Worm (Caenorhabditis elegans) whole organism, late embryonic: ENCODE measurements around the gene drd-1.

Experiments
- K02D7.2 ChIP-seq: sonication (generic microtip); optimal IDR thresholded peaks from 2 replicates; lab custom pipeline; 2017; ENCODE audit warnings: mild to moderate bottlenecking, missing genetic modification characterization, missing compliant biosample characterization
- K09A11.1 ChIP-seq: sonication (generic microtip); optimal IDR thresholded peaks from 2 replicates; lab custom pipeline; 2017; ENCODE audit warnings: antibody characterized with exemption, mild to moderate bottlenecking, missing genetic modification characterization, missing compliant biosample characterization; ENCODE audit not compliant: insufficient read depth
- T23F11.4 ChIP-seq: fragments of 200-800 bp; sonication (Bioruptor generic); optimal IDR thresholded peaks from 2 replicates; lab custom pipeline; 2018; ENCODE audit warnings: mild to moderate bottlenecking, missing genetic modification characterization, missing compliant biosample characterization
- Y22D7AL.16 ChIP-seq: sonication (generic microtip); optimal IDR thresholded peaks from 2 replicates; lab custom pipeline; 2016; ENCODE audit warnings: missing genetic modification characterization, missing compliant biosample characterization
- ahr-1 ChIP-seq: sonication (generic microtip); optimal IDR thresholded peaks from 2 replicates; lab custom pipeline; 2016; ENCODE audit warnings: missing genetic modification characterization, missing compliant biosample characterization
- ceh-19 ChIP-seq: fragments of 200-800 bp; sonication (Bioruptor generic); optimal IDR thresholded peaks from 2 replicates; lab custom pipeline; 2018; ENCODE audit warnings: mild to moderate bottlenecking, missing genetic modification characterization, missing compliant biosample characterization
- ceh-22 ChIP-seq: sonication (generic microtip); optimal IDR thresholded peaks from 2 replicates; lab custom pipeline; 2017; ENCODE audit warnings: missing biosample characterization, missing genetic modification characterization
- ceh-24 ChIP-seq: sonication (generic microtip); optimal IDR thresholded peaks from 2 replicates; lab custom pipeline; 2016; ENCODE audit warnings: mild to moderate bottlenecking, missing genetic modification characterization, missing compliant biosample characterization
- ceh-30 ChIP-seq: fragments of 150-350 bp; optimal IDR thresholded peaks from 2 replicates; lab custom pipeline; 2014; ENCODE audit warnings: missing biosample characterization, missing genetic modification characterization
- ceh-31 ChIP-seq: sonication (generic microtip); optimal IDR thresholded peaks from 2 replicates; lab custom pipeline; 2016; ENCODE audit warnings: missing genetic modification characterization, missing compliant biosample characterization
- ceh-34 ChIP-seq: sonication (generic microtip); optimal IDR thresholded peaks from 2 replicates; lab custom pipeline; 2016; ENCODE audit warnings: mild to moderate bottlenecking, missing genetic modification characterization, missing compliant biosample characterization
- ceh-6 ChIP-seq: fragments of 200-800 bp; sonication (Bioruptor generic); optimal IDR thresholded peaks from 2 replicates; lab custom pipeline; 2018; ENCODE audit warnings: mild to moderate bottlenecking, missing genetic modification characterization, missing compliant biosample characterization
- ceh-9 ChIP-seq: sonication (generic microtip); optimal IDR thresholded peaks from 2 replicates; lab custom pipeline; 2016; ENCODE audit warnings: mild to moderate bottlenecking, missing genetic modification characterization, inconsistent platforms, missing compliant biosample characterization
- ets-4 ChIP-seq: sonication (generic microtip); optimal IDR thresholded peaks from 2 replicates; lab custom pipeline; 2016; ENCODE audit warnings: missing genetic modification characterization, missing compliant biosample characterization
- fax-1 ChIP-seq: sonication (generic microtip); optimal IDR thresholded peaks from 2 replicates; lab custom pipeline; 2016; ENCODE audit warnings: missing genotype, missing genetic modification characterization, missing compliant biosample characterization
- fkh-10 ChIP-seq: fragments of 150-350 bp; optimal IDR thresholded peaks from 2 replicates; lab custom pipeline; 2014; ENCODE audit warnings: missing biosample characterization, missing genetic modification reagents, missing genetic modification characterization
- gmeb-2 ChIP-seq: sonication (generic microtip); optimal IDR thresholded peaks from 2 replicates; lab custom pipeline; 2016; ENCODE audit warnings: missing genetic modification characterization, inconsistent platforms, missing compliant biosample characterization
- hlh-13 ChIP-seq: fragments of 200-800 bp; sonication (Bioruptor generic); optimal IDR thresholded peaks from 2 replicates; lab custom pipeline; 2018; ENCODE audit warnings: mild to moderate bottlenecking, missing genetic modification characterization, missing compliant biosample characterization
- lim-6 ChIP-seq: sonication (generic microtip); optimal IDR thresholded peaks from 2 replicates; lab custom pipeline; 2016; ENCODE audit warnings: missing genetic modification characterization, missing compliant biosample characterization
- lin-11 ChIP-seq: fragments of 200-800 bp; sonication (Bioruptor generic); optimal IDR thresholded peaks from 2 replicates; lab custom pipeline; 2018; ENCODE audit warnings: mild to moderate bottlenecking, missing genetic modification characterization, missing compliant biosample characterization
- mec-3 ChIP-seq: sonication (generic microtip); optimal IDR thresholded peaks from 2 replicates; lab custom pipeline; 2016; ENCODE audit warnings: borderline replicate concordance, missing genetic modification characterization, missing compliant biosample characterization
- nfya-1 ChIP-seq: sonication (generic microtip); optimal IDR thresholded peaks from 2 replicates; lab custom pipeline; 2017; ENCODE audit warnings: missing genetic modification characterization, mild to moderate bottlenecking, missing compliant biosample characterization, antibody characterized with exemption, moderate library complexity
- nhr-232 ChIP-seq: sonication (generic microtip); optimal IDR thresholded peaks from 2 replicates; lab custom pipeline; 2016; ENCODE audit warnings: missing genetic modification characterization, missing compliant biosample characterization
- npax-4 ChIP-seq: sonication (generic microtip); optimal IDR thresholded peaks from 2 replicates; lab custom pipeline; 2016; ENCODE audit warnings: missing genetic modification characterization, missing compliant biosample characterization
- odd-2 ChIP-seq: sonication (generic microtip); optimal IDR thresholded peaks from 2 replicates; lab custom pipeline; 2017; ENCODE audit warnings: antibody characterized with exemption, mild to moderate bottlenecking, missing genetic modification characterization, missing compliant biosample characterization
- pag-3 ChIP-seq: sonication (generic microtip); optimal IDR thresholded peaks from 2 replicates; lab custom pipeline; 2016; ENCODE audit warnings: missing compliant biosample characterization, missing genetic modification characterization, borderline replicate concordance
- pros-1 ChIP-seq: fragments of 150-350 bp; optimal IDR thresholded peaks from 2 replicates; lab custom pipeline; 2014; ENCODE audit warnings: missing biosample characterization, missing genetic modification reagents, missing genetic modification characterization
- sox-2 ChIP-seq: fragments of 200-800 bp; sonication (Bioruptor generic); IDR thresholded peaks from 2 replicates; pipeline ENCODE4 v1.3.6; 2022; ENCODE audit warnings: missing genetic modification reagents, missing genetic modification characterization, missing compliant biosample characterization
- tbx-2 ChIP-seq: sonication (generic microtip); optimal IDR thresholded peaks from 2 replicates; lab custom pipeline; 2016; ENCODE audit warnings: missing genetic modification characterization, missing compliant biosample characterization
- ttx-3 ChIP-seq: sonication (generic microtip); optimal IDR thresholded peaks from 2 replicates; lab custom pipeline; 2016; ENCODE audit warnings: missing genetic modification reagents, missing genetic modification characterization, missing compliant biosample characterization
- unc-3 ChIP-seq, 2 experiments: fragments of 200-800 bp in 1 of 2; sonication (Bioruptor generic) in 1 of 2; sonication (generic microtip) in 1 of 2; conservative IDR thresholded peaks in 1 of 2; optimal IDR thresholded peaks in 1 of 2; 2 replicates each; pipeline versions ENCODE4 v1.3.6 to Lab custom; 2016 to 2022; ENCODE audit warnings: missing compliant biosample characterization in 2 of 2, missing genetic modification characterization in 2 of 2, missing genetic modification reagents in 1 of 2
- unc-42 ChIP-seq: sonication (generic microtip); optimal IDR thresholded peaks from 2 replicates; lab custom pipeline; 2016; ENCODE audit warnings: missing genotype, missing genetic modification characterization, missing compliant biosample characterization
- unc-55 ChIP-seq: sonication (generic microtip); optimal IDR thresholded peaks from 2 replicates; lab custom pipeline; 2017; ENCODE audit warnings: missing biosample characterization, missing genetic modification reagents, missing genetic modification characterization
- unc-86 ChIP-seq: sonication (generic microtip); optimal IDR thresholded peaks from 2 replicates; lab custom pipeline; 2016; ENCODE audit warnings: missing genetic modification characterization, missing compliant biosample characterization
- zip-5 ChIP-seq: sonication (generic microtip); optimal IDR thresholded peaks from 2 replicates; lab custom pipeline; 2016; ENCODE audit warnings: missing genetic modification characterization, missing compliant biosample characterization

Gene drd-1

ce11 chrII:8420775-8421388, 33.0 kb downstream of the drd-1 start:
- TF ChIP-seq hlh-13 (no peak), pag-3 (tag; lab: Kevin White, UChicago) (no peak), unc-42 (tag; lab: Kevin White, UChicago) (no peak), unc-3 (GFP tag; conservative IDR thresholded peaks at IDR 0.05; lab: Robert Waterston, UW) (no peak), unc-3 (tag; optimal IDR thresholded peaks at IDR 0.05; lab: Kevin White, UChicago) (no peak), lim-6 (tag; lab: Kevin White, UChicago) (no peak), ceh-30 (tag; lab: Kevin White, UChicago) (no peak), tbx-2 (tag; lab: Kevin White, UChicago) (no peak), lin-11 (no peak), odd-2 (no peak), npax-4 (no peak), ttx-3 (no peak), mec-3 (tag; lab: Kevin White, UChicago) (no peak), unc-55 (no peak), ceh-9 (tag; lab: Kevin White, UChicago) (no peak)

DNA sequence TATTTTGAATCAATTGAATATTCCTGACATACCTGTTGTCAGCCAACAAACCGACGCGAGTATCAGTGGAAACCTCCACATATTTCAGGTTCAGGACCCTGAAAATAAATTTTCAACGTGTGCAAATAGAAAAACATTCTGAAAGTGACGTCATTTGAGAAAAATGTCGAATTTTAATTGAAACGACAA, 40.8 kb downstream of the drd-1 start, which contains the start of gene F14E5.2:
Gene F14E5.2 (minus strand): TSS at position 101 of the 189 bp plus-strand sequence.
- TF ChIP-seq gmeb-2 (tag; lab: Kevin White, UChicago) = no peak
- TF ChIP-seq fax-1 (tag; lab: Kevin White, UChicago) = no peak
- TF ChIP-seq sox-2 (GFP tag; lab: Robert Waterston, UW) = no peak
- TF ChIP-seq ceh-31 (tag; lab: Kevin White, UChicago) = no peak
- TF ChIP-seq pros-1 = no peak
- TF ChIP-seq Y22D7AL.16 (tag; lab: Kevin White, UChicago) = no peak
- no peak for TF ChIP-seq ceh-22
- TF ChIP-seq ceh-30 (tag; lab: Kevin White, UChicago) = no peak

- no peak for TF ChIP-seq nfya-1 (tag; lab: Kevin White, UChicago)
- no peak for TF ChIP-seq ceh-6 (GFP tag; lab: Kevin White, UChicago)
- TF ChIP-seq T23F11.4 = no peak
Observed at ce11 chrII:8428947-8429919, 41.4 kb downstream of the drd-1 start.

ce11 chrII:8431954-8432353, 44.1 kb downstream of the drd-1 start, which contains the start of gene acp-2:
Gene acp-2, minus strand, starts transcription at chrII:8432054.
- TF ChIP-seq mec-3 (tag; lab: Kevin White, UChicago) (no peak), ceh-34 (tag; lab: Kevin White, UChicago) (no peak), ahr-1 (no peak), fkh-10 (GFP tag; lab: Kevin White, UChicago) (no peak), zip-5 (tag; lab: Kevin White, UChicago) (no peak), nhr-232 (tag; lab: Kevin White, UChicago) (no peak), unc-3 (GFP tag; conservative IDR thresholded peaks at IDR 0.05; lab: Robert Waterston, UW) (no peak), unc-3 (tag; optimal IDR thresholded peaks at IDR 0.05; lab: Kevin White, UChicago) (no peak), ceh-31 (tag; lab: Kevin White, UChicago) (no peak), ceh-24 (tag; lab: Kevin White, UChicago) (no peak), ets-4 (tag; lab: Kevin White, UChicago) (no peak), ceh-19 (no peak)

DNA sequence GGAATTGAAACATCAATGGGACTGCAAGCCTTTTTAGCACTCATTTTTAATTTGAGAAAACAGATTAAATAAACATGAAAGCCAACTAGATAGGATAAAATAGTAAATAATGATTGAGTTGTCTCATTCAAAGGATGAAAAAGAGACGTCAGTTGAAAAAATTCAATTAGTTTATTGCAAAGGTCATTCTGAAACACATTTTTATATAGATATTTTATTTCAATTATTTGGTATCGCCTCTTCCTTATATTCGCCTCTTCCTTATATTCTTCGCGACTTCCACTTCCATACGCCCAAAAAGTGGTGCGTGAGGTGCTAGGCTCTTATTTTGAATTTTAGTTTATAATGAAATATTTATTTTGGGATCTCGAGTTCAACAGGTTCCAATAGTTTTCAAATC, 47.2 kb downstream of the drd-1 start, which contains the start of gene acp-4:
Gene acp-4 (minus strand): TSS at position 101 of the 400 bp plus-strand sequence.
- TF ChIP-seq ahr-1 (no peak), nfya-1 (tag; lab: Kevin White, UChicago) (no peak), T23F11.4 (no peak), K09A11.1 (tag; lab: Kevin White, UChicago) (no peak), npax-4 (no peak), unc-86 (tag; lab: Kevin White, UChicago) (no peak), fax-1 (tag; lab: Kevin White, UChicago) (no peak), pag-3 (tag; lab: Kevin White, UChicago) (no peak), ttx-3 (no peak), K02D7.2 (tag; lab: Kevin White, UChicago) (no peak)
- TF ChIP-seq, all 69 proteins: peak for 0
